Worm (Caenorhabditis elegans) whole organism, L3 larva: ENCODE data around the gene srh-211.

Experiments
- ZK546.5 ChIP-seq: sonication (generic microtip); optimal IDR thresholded peaks from 2 replicates; lab custom pipeline; 2017; ENCODE audit warnings: missing biosample characterization, missing genetic modification characterization
- aly-2 ChIP-seq: fragments of 150-350 bp; optimal IDR thresholded peaks from 2 replicates; lab custom pipeline; 2014; ENCODE audit warnings: missing biosample characterization, missing genetic modification characterization
- ama-1 ChIP-seq: fragments of 150-350 bp; optimal IDR thresholded peaks from 2 replicates; lab custom pipeline; 2018
- ceh-16 ChIP-seq: sonication (generic microtip); optimal IDR thresholded peaks from 2 replicates; lab custom pipeline; 2017; ENCODE audit warnings: missing biosample characterization, missing genetic modification characterization
- ceh-28 ChIP-seq: fragments of 150-350 bp; optimal IDR thresholded peaks from 2 replicates; lab custom pipeline; 2014; ENCODE audit warnings: missing biosample characterization, missing genetic modification reagents, missing genetic modification characterization
- ceh-82 ChIP-seq: fragments of 150-350 bp; optimal IDR thresholded peaks from 2 replicates; lab custom pipeline; 2014; ENCODE audit warnings: missing biosample characterization, missing genetic modification characterization
- daf-12 ChIP-seq: fragments of 150-350 bp; optimal IDR thresholded peaks from 2 replicates; lab custom pipeline; 2014; ENCODE audit warnings: missing biosample characterization, missing genetic modification reagents, missing genetic modification characterization
- egl-5 ChIP-seq: fragments of 150-350 bp; optimal IDR thresholded peaks from 2 replicates; lab custom pipeline; 2017; ENCODE audit warnings: missing biosample characterization, missing genetic modification reagents, missing genetic modification characterization, inconsistent platforms
- elt-1 ChIP-seq: fragments of 150-350 bp; optimal IDR thresholded peaks from 2 replicates; lab custom pipeline; 2014; ENCODE audit warnings: missing biosample characterization, missing genetic modification characterization
- eor-1 ChIP-seq, 2 experiments: fragments of 150-350 bp; optimal IDR thresholded peaks; 2 replicates each; lab custom pipeline; 2014 to 2018; ENCODE audit warnings: missing biosample characterization in 2 of 2, missing genetic modification characterization in 2 of 2
- fkh-10 ChIP-seq: sonication (generic microtip); optimal IDR thresholded peaks from 2 replicates; lab custom pipeline; 2017; ENCODE audit warnings: missing biosample characterization, missing genetic modification reagents, missing genetic modification characterization
- fkh-2 ChIP-seq: fragments of 150-350 bp; optimal IDR thresholded peaks from 2 replicates; lab custom pipeline; 2014; ENCODE audit warnings: missing biosample characterization, missing genetic modification reagents, missing genetic modification characterization
- fos-1 ChIP-seq: fragments of 150-350 bp; optimal IDR thresholded peaks from 2 replicates; lab custom pipeline; 2014; ENCODE audit warnings: missing biosample characterization, missing genetic modification characterization
- hmg-11 ChIP-seq: sonication (generic microtip); optimal IDR thresholded peaks from 2 replicates; lab custom pipeline; 2016; ENCODE audit warnings: missing genetic modification characterization, missing compliant biosample characterization
- jun-1 ChIP-seq: fragments of 150-350 bp; optimal IDR thresholded peaks from 2 replicates; lab custom pipeline; 2014; ENCODE audit warnings: missing biosample characterization, missing genetic modification reagents, missing genetic modification characterization
- lin-15B ChIP-seq: fragments of 150-350 bp; optimal IDR thresholded peaks from 2 replicates; lab custom pipeline; 2014; ENCODE audit warnings: missing biosample characterization, missing genetic modification characterization
- lin-39 ChIP-seq: fragments of 150-350 bp; optimal IDR thresholded peaks from 2 replicates; lab custom pipeline; 2018; ENCODE audit warnings: missing biosample characterization, missing genetic modification reagents, missing genetic modification characterization
- lsy-12 ChIP-seq: sonication (generic microtip); optimal IDR thresholded peaks from 2 replicates; lab custom pipeline; 2016; ENCODE audit warnings: mild to moderate bottlenecking, missing genetic modification characterization, missing compliant biosample characterization
- mdl-1 ChIP-seq: fragments of 150-350 bp; optimal IDR thresholded peaks from 2 replicates; lab custom pipeline; 2014; ENCODE audit warnings: missing biosample characterization, missing genetic modification characterization
- mml-1 ChIP-seq: fragments of 150-350 bp; sonication (generic microtip); optimal IDR thresholded peaks from 3 replicates; lab custom pipeline; 2014; ENCODE audit warnings: missing biosample characterization, missing genetic modification characterization
- nfya-1 ChIP-seq: sonication (generic microtip); optimal IDR thresholded peaks from 2 replicates; lab custom pipeline; 2017; ENCODE audit warnings: missing genetic modification characterization, mild to moderate bottlenecking, missing compliant biosample characterization, antibody characterized with exemption, moderate library complexity; ENCODE audit not compliant: insufficient read depth
- nhr-12 ChIP-seq: fragments of 150-350 bp; optimal IDR thresholded peaks from 2 replicates; lab custom pipeline; 2014; ENCODE audit warnings: missing biosample characterization, missing genetic modification characterization
- nhr-237 ChIP-seq: fragments of 150-350 bp; optimal IDR thresholded peaks from 2 replicates; lab custom pipeline; 2014; ENCODE audit warnings: missing biosample characterization, missing genetic modification characterization
- nhr-25 ChIP-seq: sonication (generic microtip); optimal IDR thresholded peaks from 2 replicates; lab custom pipeline; 2017; ENCODE audit warnings: missing biosample characterization, missing genetic modification characterization
- nhr-43 ChIP-seq: sonication (generic microtip); optimal IDR thresholded peaks from 2 replicates; lab custom pipeline; 2016; ENCODE audit warnings: mild to moderate bottlenecking, missing genetic modification characterization, missing compliant biosample characterization; ENCODE audit not compliant: poor library complexity, severe bottlenecking
- nhr-67 ChIP-seq: fragments of 150-350 bp; optimal IDR thresholded peaks from 2 replicates; lab custom pipeline; 2014; ENCODE audit warnings: missing biosample characterization, missing genetic modification characterization
- nhr-76 ChIP-seq: fragments of 150-350 bp; sonication (generic microtip); optimal IDR thresholded peaks from 5 replicates; lab custom pipeline; 2014; ENCODE audit warnings: missing biosample characterization, missing genetic modification characterization
- nhr-77 ChIP-seq: fragments of 150-350 bp; optimal IDR thresholded peaks from 2 replicates; lab custom pipeline; 2014; ENCODE audit warnings: missing biosample characterization, missing genetic modification characterization
- pha-4 ChIP-seq: fragments of 150-350 bp; optimal IDR thresholded peaks from 2 replicates; lab custom pipeline; 2014; ENCODE audit warnings: missing biosample characterization, missing genetic modification reagents, missing genetic modification characterization
- pqm-1 ChIP-seq: fragments of 150-350 bp; optimal IDR thresholded peaks from 2 replicates; lab custom pipeline; 2017; ENCODE audit warnings: missing biosample characterization, missing genetic modification characterization, inconsistent platforms
- sea-2 ChIP-seq: fragments of 150-350 bp; sonication (generic microtip); optimal IDR thresholded peaks from 4 replicates; lab custom pipeline; 2014; ENCODE audit warnings: missing biosample characterization, missing genetic modification reagents, missing genetic modification characterization
- skn-1 ChIP-seq: fragments of 150-350 bp; optimal IDR thresholded peaks from 2 replicates; lab custom pipeline; 2014; ENCODE audit warnings: missing biosample characterization, missing genetic modification characterization
- tbx-2 ChIP-seq: sonication (generic microtip); optimal IDR thresholded peaks from 2 replicates; lab custom pipeline; 2016; ENCODE audit warnings: mild to moderate bottlenecking, missing genetic modification characterization, missing compliant biosample characterization
- unc-39 ChIP-seq: sonication (generic microtip); optimal IDR thresholded peaks from 4 replicates; lab custom pipeline; 2017; ENCODE audit warnings: missing biosample characterization, missing genetic modification characterization
- unc-62 ChIP-seq: fragments of 150-350 bp; sonication (generic microtip); optimal IDR thresholded peaks from 4 replicates; lab custom pipeline; 2014; ENCODE audit warnings: missing biosample characterization, missing genetic modification reagents, missing genetic modification characterization
- zag-1 ChIP-seq: fragments of 150-350 bp; optimal IDR thresholded peaks from 2 replicates; lab custom pipeline; 2014; ENCODE audit warnings: missing biosample characterization, missing genetic modification characterization
- ztf-11 ChIP-seq: fragments of 150-350 bp; optimal IDR thresholded peaks from 2 replicates; lab custom pipeline; 2014; ENCODE audit warnings: missing biosample characterization, missing genetic modification characterization
- ztf-4 ChIP-seq: fragments of 150-350 bp; optimal IDR thresholded peaks from 2 replicates; lab custom pipeline; 2014; ENCODE audit warnings: missing biosample characterization, missing genetic modification characterization

The srh-211 gene

ce11 chrV:4081283-4081682 is at the start of gene srh-211:
Gene srh-211, minus strand, starts transcription at chrV:4081383.
- TF ChIP-seq mdl-1 (tag; lab: Kevin White, UChicago) (no peak), tbx-2 (tag; lab: Kevin White, UChicago) (no peak), pha-4 (tag; lab: Kevin White, UChicago) (no peak), nhr-77 (tag; lab: Kevin White, UChicago) (no peak), eor-1 (tag; optimal IDR thresholded peaks at IDR 0.05; lab: Kevin White, UChicago) (no peak), unc-39 (no peak), lin-15B (tag; lab: Kevin White, UChicago) (no peak), unc-62 (no peak), nhr-43 (tag; lab: Kevin White, UChicago) (no peak), aly-2 (tag; lab: Kevin White, UChicago) (no peak), ztf-11 (tag; lab: Kevin White, UChicago) (no peak), ceh-28 (tag; lab: Kevin White, UChicago) (no peak), fkh-10 (GFP tag; lab: Kevin White, UChicago) (no peak)

- TF ChIP-seq jun-1 (tag; lab: Kevin White, UChicago) (no peak), nhr-12 (tag; lab: Kevin White, UChicago) (no peak), aly-2 (tag; lab: Kevin White, UChicago) (no peak), daf-12 (no peak), mml-1 (tag; lab: Kevin White, UChicago) (no peak), tbx-2 (tag; lab: Kevin White, UChicago) (no peak), skn-1 (tag; lab: Kevin White, UChicago) (no peak), hmg-11 (tag; lab: Kevin White, UChicago) (no peak), nhr-77 (tag; lab: Kevin White, UChicago) (no peak), lsy-12 (tag; lab: Kevin White, UChicago) (no peak), ceh-82 (tag; lab: Kevin White, UChicago) (no peak), zag-1 (tag; lab: Kevin White, UChicago) (no peak), unc-62 (no peak), ceh-16 (tag; lab: Kevin White, UChicago) (no peak), egl-5 (tag; lab: Kevin White, UChicago) (no peak), eor-1 (tag; optimal IDR thresholded peaks at IDR 0.05; lab: Kevin White, UChicago) (no peak)
- TF ChIP-seq, all 47 proteins: peak for 0
Observed at ce11 chrV:4129604-4130003, 48.4 kb upstream of the srh-211 start, which contains the start of gene phat-4. Gene phat-4, plus strand, starts transcription at chrV:4129904.

- no peak for TF ChIP-seq fkh-10 (GFP tag; lab: Kevin White, UChicago)
- TF ChIP-seq ztf-4 (tag; lab: Kevin White, UChicago) = no peak
- TF ChIP-seq lin-39 (tag; lab: Kevin White, UChicago) = no peak
- TF ChIP-seq nfya-1 (tag; lab: Kevin White, UChicago) = no peak
- TF ChIP-seq ZK546.5 (tag; lab: Kevin White, UChicago) = no peak
- no peak for TF ChIP-seq lin-15B (tag; lab: Kevin White, UChicago)
- no peak for TF ChIP-seq lsy-12 (tag; lab: Kevin White, UChicago)
- TF ChIP-seq pqm-1 (tag; lab: Kevin White, UChicago) = no peak
- TF ChIP-seq aly-2 (tag; lab: Kevin White, UChicago) = no peak
- no peak for TF ChIP-seq elt-1
- TF ChIP-seq unc-39 = no peak
- TF ChIP-seq ama-1 (lab: Kevin White, UChicago) = no peak
- TF ChIP-seq nhr-237 (tag; lab: Kevin White, UChicago) = no peak
- no peak for TF ChIP-seq fkh-2
- TF ChIP-seq nhr-67 (tag; lab: Kevin White, UChicago) = no peak
- no peak for TF ChIP-seq zag-1 (tag; lab: Kevin White, UChicago)
Observed at ce11 chrV:4127435-4127834, 46.3 kb upstream of the srh-211 start, which contains the start of gene T05B4.13. Gene T05B4.13, minus strand, starts transcription at chrV:4127535.

ce11 chrV:4125552-4126084 is 44.4 kb upstream of the srh-211 start, which contains the start of gene T05B4.12:
Gene T05B4.12, minus strand, starts transcription at chrV:4126034.
- TF ChIP-seq fos-1 (tag; lab: Kevin White, UChicago) (no peak), zag-1 (tag; lab: Kevin White, UChicago) (no peak), nhr-76 (tag; lab: Kevin White, UChicago) (no peak), ceh-82 (tag; lab: Kevin White, UChicago) (no peak), elt-1 (no peak), hmg-11 (tag; lab: Kevin White, UChicago) (no peak), sea-2 (no peak), fkh-2 (no peak), aly-2 (tag; lab: Kevin White, UChicago) (no peak), nhr-237 (tag; lab: Kevin White, UChicago) (no peak), ceh-28 (tag; lab: Kevin White, UChicago) (no peak), nhr-77 (tag; lab: Kevin White, UChicago) (no peak), mdl-1 (tag; lab: Kevin White, UChicago) (no peak), daf-12 (no peak), nhr-25 (no peak)
- TF ChIP-seq, all 47 proteins: peak for 0
